Worm (Caenorhabditis elegans) whole organism, L1 larva: Measurements from ENCODE around the gene mdt-15.

Source experiments
- F16B12.6 ChIP-seq: fragments of 150-350 bp; optimal IDR thresholded peaks from 2 replicates; lab custom pipeline; 2014; ENCODE audit warnings: missing biosample characterization, missing genetic modification characterization
- blmp-1 ChIP-seq: fragments of 150-350 bp; optimal IDR thresholded peaks from 2 replicates; lab custom pipeline; 2014; ENCODE audit warnings: missing biosample characterization, missing genetic modification characterization
- ceh-8 ChIP-seq: fragments of 200-800 bp; sonication (Bioruptor generic); optimal IDR thresholded peaks from 2 replicates; lab custom pipeline; 2018; ENCODE audit warnings: mild to moderate bottlenecking, missing genetic modification characterization, moderate library complexity, missing compliant biosample characterization
- ceh-82 ChIP-seq, 3 experiments: fragments of 150-350 bp in 1 of 3; sonication (generic microtip) in 2 of 3; optimal IDR thresholded peaks; 2 replicates each; lab custom pipeline; 2014 to 2017; ENCODE audit warnings: missing biosample characterization in 3 of 3, missing genetic modification characterization in 3 of 3
- ceh-88 ChIP-seq: fragments of 200-800 bp; sonication (Bioruptor generic); IDR thresholded peaks from 2 replicates; pipeline ENCODE4 v1.3.6; 2022; ENCODE audit warnings: missing genetic modification characterization, missing compliant biosample characterization
- ceh-90 ChIP-seq: sonication (generic microtip); optimal IDR thresholded peaks from 2 replicates; lab custom pipeline; 2016; ENCODE audit warnings: missing genetic modification characterization, missing compliant biosample characterization
- dpl-1 ChIP-seq, 3 experiments: fragments of 150-350 bp in 2 of 3; sonication (generic microtip) in 1 of 3; optimal IDR thresholded peaks; 2 replicates each; lab custom pipeline; 2014 to 2017; ENCODE audit warnings: missing biosample characterization in 3 of 3, missing genetic modification characterization in 3 of 3, missing genetic modification reagents in 3 of 3
- dsc-1 ChIP-seq: sonication (generic microtip); optimal IDR thresholded peaks from 2 replicates; lab custom pipeline; 2016; ENCODE audit warnings: mild to moderate bottlenecking, missing genetic modification characterization, missing compliant biosample characterization
- efl-1 ChIP-seq, 4 experiments: fragments of 150-350 bp; optimal IDR thresholded peaks in 3 of 4; peaks in 1 of 4; 1 replicate in 1 of 4; 2 replicates in 3 of 4; lab custom pipeline; 2014; ENCODE audit warnings: missing biosample characterization in 2 of 4, missing genetic modification characterization in 2 of 4, missing genetic modification reagents in 2 of 4
- fkh-4 ChIP-seq: sonication (generic microtip); optimal IDR thresholded peaks from 2 replicates; lab custom pipeline; 2016; ENCODE audit warnings: missing compliant biosample characterization, missing genetic modification characterization, borderline replicate concordance
- fkh-8 ChIP-seq: sonication (generic microtip); optimal IDR thresholded peaks from 2 replicates; lab custom pipeline; 2016; ENCODE audit warnings: mild to moderate bottlenecking, missing genetic modification characterization, missing compliant biosample characterization
- hlh-4 ChIP-seq: sonication (generic microtip); optimal IDR thresholded peaks from 2 replicates; lab custom pipeline; 2016; ENCODE audit warnings: mild to moderate bottlenecking, missing genetic modification characterization, missing compliant biosample characterization
- hpl-2 ChIP-seq: fragments of 150-350 bp; optimal IDR thresholded peaks from 2 replicates; lab custom pipeline; 2014; ENCODE audit warnings: missing biosample characterization, missing genetic modification reagents, missing genetic modification characterization
- lin-14 ChIP-seq: fragments of 200-800 bp; sonication (Bioruptor generic); optimal IDR thresholded peaks from 2 replicates; lab custom pipeline; 2018; ENCODE audit warnings: mild to moderate bottlenecking, missing genetic modification characterization, moderate library complexity, missing compliant biosample characterization
- lir-3 ChIP-seq: sonication (generic microtip); optimal IDR thresholded peaks from 2 replicates; lab custom pipeline; 2016; ENCODE audit warnings: mild to moderate bottlenecking, missing genetic modification characterization, moderate library complexity, missing compliant biosample characterization; ENCODE audit not compliant: poor library complexity
- mab-9 ChIP-seq: fragments of 200-800 bp; sonication (Bioruptor generic); IDR thresholded peaks from 2 replicates; pipeline ENCODE4 v1.3.6; 2022; ENCODE audit warnings: missing genetic modification reagents, missing genetic modification characterization, missing compliant biosample characterization
- nhr-11 ChIP-seq: fragments of 150-350 bp; optimal IDR thresholded peaks from 2 replicates; lab custom pipeline; 2014; ENCODE audit warnings: missing biosample characterization, missing genetic modification characterization
- nhr-12 ChIP-seq: sonication (generic microtip); optimal IDR thresholded peaks from 2 replicates; lab custom pipeline; 2017; ENCODE audit warnings: missing biosample characterization, missing genetic modification characterization
- nhr-19 ChIP-seq: fragments of 200-800 bp; sonication (Bioruptor generic); conservative IDR thresholded peaks from 2 replicates; pipeline ENCODE4 v1.3.6; 2022; ENCODE audit warnings: missing genetic modification characterization, missing compliant biosample characterization
- nhr-47 ChIP-seq: sonication (generic microtip); optimal IDR thresholded peaks from 2 replicates; lab custom pipeline; 2016; ENCODE audit warnings: mild to moderate bottlenecking, missing genetic modification characterization, moderate library complexity, missing compliant biosample characterization
- nhr-71 ChIP-seq: sonication (generic microtip); optimal IDR thresholded peaks from 2 replicates; lab custom pipeline; 2016; ENCODE audit warnings: mild to moderate bottlenecking, missing genetic modification characterization, moderate library complexity, missing compliant biosample characterization
- nhr-77 ChIP-seq: fragments of 150-350 bp; optimal IDR thresholded peaks from 2 replicates; lab custom pipeline; 2014; ENCODE audit warnings: missing biosample characterization, missing genetic modification characterization
- pqm-1 ChIP-seq: sonication (generic microtip); optimal IDR thresholded peaks from 3 replicates; lab custom pipeline; 2017; ENCODE audit warnings: missing biosample characterization, missing genetic modification characterization
- sptf-1 ChIP-seq: fragments of 150-350 bp; optimal IDR thresholded peaks from 2 replicates; lab custom pipeline; 2014; ENCODE audit warnings: missing biosample characterization, missing genetic modification characterization
- sup-37 ChIP-seq: fragments of 200-800 bp; sonication (Bioruptor generic); optimal IDR thresholded peaks from 2 replicates; lab custom pipeline; 2018; ENCODE audit warnings: mild to moderate bottlenecking, missing genetic modification characterization, missing compliant biosample characterization
- unc-130 ChIP-seq: fragments of 150-350 bp; optimal IDR thresholded peaks from 2 replicates; lab custom pipeline; 2017; ENCODE audit warnings: missing biosample characterization, missing genetic modification characterization, inconsistent platforms
- unc-30 ChIP-seq: sonication (generic microtip); optimal IDR thresholded peaks from 2 replicates; lab custom pipeline; 2017; ENCODE audit warnings: missing biosample characterization, missing genetic modification characterization
- vab-15 ChIP-seq: sonication (generic microtip); optimal IDR thresholded peaks from 2 replicates; lab custom pipeline; 2017; ENCODE audit warnings: missing genotype, mild to moderate bottlenecking, missing genetic modification characterization, missing compliant biosample characterization
- ztf-4 ChIP-seq: fragments of 150-350 bp; optimal IDR thresholded peaks from 2 replicates; lab custom pipeline; 2014; ENCODE audit warnings: missing biosample characterization, missing genetic modification characterization

Gene mdt-15

DNA sequence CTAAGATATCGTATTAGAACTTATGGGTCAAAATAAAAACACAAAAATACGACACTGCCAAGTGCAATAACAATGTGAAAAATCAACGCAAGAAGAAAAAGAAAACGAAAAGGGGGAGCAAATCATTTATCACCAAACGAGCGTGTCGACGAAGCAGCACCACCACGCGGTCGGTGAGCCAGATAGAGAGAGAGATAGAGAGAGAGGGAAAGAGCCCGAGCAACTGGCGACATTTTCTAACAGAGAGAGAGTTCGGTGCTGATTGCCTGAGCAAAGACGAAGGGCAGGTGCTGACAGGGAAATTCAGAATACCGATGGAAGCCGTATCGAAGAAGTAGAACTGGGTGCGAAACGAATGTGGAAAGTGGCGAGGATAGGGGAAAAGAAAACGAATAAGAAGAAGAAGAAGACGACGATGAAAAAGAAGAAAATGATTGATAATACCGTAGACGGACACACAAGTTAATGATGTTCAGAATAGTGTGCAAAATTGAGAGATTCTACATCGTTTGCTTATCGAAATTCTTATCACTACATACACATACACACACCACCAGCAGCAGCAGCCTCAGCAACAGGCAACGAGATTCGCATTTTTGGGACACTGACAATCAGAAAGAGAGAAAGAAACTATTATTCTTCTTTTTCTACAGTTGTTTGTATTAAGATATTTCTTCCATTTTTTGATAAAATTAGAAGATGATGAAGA lies 1.8 kb upstream of the mdt-15 start (continued):
- TF ChIP-seq ceh-90 (tag; lab: Kevin White, UChicago) (no peak), lin-14 (peak; percentile 47), nhr-77 (no peak), ztf-4 (tag; lab: Kevin White, UChicago) (no peak), nhr-47 (tag; lab: Kevin White, UChicago) (peak; percentile 11), dsc-1 (no peak), nhr-19 (no peak)
- TF ChIP-seq, all 84 proteins: peak for 18

DNA sequence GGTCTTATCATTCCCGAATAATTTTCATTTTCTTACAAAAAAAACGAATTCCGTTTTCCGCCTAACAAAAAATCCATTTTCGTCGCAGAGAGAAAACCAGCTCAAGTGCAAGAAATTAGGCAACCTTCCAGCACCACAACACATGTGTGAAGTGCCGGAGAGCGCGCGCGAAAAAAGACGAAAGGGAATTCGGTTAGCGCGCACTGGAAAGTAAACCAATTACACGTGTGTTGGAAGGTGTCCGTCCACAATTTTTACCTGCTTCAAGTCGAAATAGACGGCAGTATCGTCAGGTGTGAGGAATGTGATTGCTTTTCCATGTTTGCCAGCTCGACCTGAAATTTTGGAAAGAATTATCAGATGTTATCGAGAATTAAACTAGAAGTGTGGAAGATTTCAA lies 1.1 kb upstream of the mdt-15 start:
- TF ChIP-seq lir-3 (tag; lab: Kevin White, UChicago) (no peak), blmp-1 (peak; percentile 22)

DNA sequence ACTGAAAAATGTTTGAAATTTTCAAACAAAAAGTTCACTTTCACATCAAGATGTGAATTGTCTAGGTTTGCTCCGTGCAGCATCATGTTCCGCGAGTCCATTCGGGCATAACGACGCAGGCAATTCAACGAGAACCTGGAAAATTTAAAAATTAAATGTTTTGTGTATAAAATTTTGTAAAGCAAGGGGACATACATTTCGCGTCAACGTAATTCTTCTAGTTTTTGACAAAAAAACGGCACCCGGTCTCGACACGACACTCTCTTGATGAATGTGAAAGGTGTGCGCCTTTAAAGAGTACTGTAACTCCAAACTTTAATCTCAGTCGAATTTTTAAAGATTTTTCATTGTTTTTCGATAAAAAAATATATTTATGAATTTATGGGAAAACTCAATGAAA lies 502 bp upstream of the mdt-15 start, which contains the start of gene R12B2.6:
R12B2.6 (minus strand) TSS at position 101 of the 400 bp plus-strand sequence.
- no peak for TF ChIP-seq sup-37 (GFP tag; lab: Kevin White, UChicago)
- TF ChIP-seq fkh-8 (tag; lab: Kevin White, UChicago), result no peak
- TF ChIP-seq ceh-88, result no peak
- no peak for TF ChIP-seq unc-130
- no peak for TF ChIP-seq hpl-2 (GFP tag; lab: Kevin White, UChicago)
- TF ChIP-seq ztf-4 (tag; lab: Kevin White, UChicago), result no peak
- TF ChIP-seq ceh-82 (tag; optimal IDR thresholded peaks at IDR 0.05; lab: Kevin White, UChicago), result no peak
- TF ChIP-seq fkh-4 (tag; lab: Kevin White, UChicago), result no peak
- no peak for TF ChIP-seq dpl-1 (GFP tag; optimal IDR thresholded peaks at IDR 0.05; lab: Kevin White, UChicago)
- no peak for TF ChIP-seq sptf-1

DNA sequence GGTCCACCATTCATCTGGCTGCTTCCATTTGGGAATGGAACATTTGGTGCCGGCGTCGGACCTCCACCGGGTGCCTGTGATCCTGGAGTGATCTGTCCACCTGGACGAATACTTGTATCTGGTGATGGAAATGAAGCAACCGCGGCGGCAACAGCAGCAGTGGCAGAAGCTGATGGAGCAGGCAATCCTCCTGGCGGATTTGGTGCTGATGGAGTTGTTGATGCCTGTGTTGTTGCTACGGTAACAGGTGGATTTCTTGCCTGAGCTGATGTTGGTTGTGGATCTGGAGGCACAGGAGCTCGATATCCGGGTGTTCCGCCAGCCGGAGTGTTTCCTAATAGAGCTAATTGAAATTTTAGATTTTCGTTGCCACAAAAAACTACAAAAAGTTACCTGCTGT lies 1.1 kb downstream of the mdt-15 start:
- TF ChIP-seq ceh-82 (tag; optimal IDR thresholded peaks at IDR 0.05; lab: Kevin White, UChicago) (no peak), efl-1 (optimal IDR thresholded peaks at IDR 0.05; lab: Kevin White, UChicago) (no peak), efl-1 (GFP tag; optimal IDR thresholded peaks at IDR 0.05 in 1 of 2; lab: Kevin White, UChicago) (peak in 1 of 2 experiments; percentile 75)

DNA sequence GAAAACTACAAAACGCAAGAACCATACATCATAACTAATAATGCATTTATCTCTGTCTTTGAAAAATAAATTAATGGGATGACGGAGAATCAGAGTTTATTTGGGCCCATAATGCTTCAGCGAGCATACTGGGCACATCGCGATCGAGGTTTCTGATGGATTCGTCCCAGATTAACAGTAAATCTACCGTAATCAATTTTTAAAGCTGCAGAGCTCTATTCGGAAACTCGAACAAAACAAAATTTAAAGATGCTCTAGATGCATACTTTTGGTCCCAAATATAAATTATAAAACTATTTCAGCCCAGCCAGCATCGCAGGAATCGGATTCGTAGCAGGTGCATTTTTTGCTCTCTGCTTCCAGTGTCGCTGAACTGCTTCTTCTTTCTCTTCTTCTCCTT lies 5.5 kb downstream of the mdt-15 start:
- TF ChIP-seq ceh-88 (no peak), sup-37 (GFP tag; lab: Kevin White, UChicago) (no peak), blmp-1 (no peak), hlh-4 (tag; lab: Kevin White, UChicago) (no peak), nhr-11 (tag; lab: Kevin White, UChicago) (no peak), mab-9 (GFP tag; lab: Robert Waterston, UW) (no peak), dsc-1 (no peak), lir-3 (tag; lab: Kevin White, UChicago) (no peak)
- TF ChIP-seq, all 84 proteins: peak for 0

DNA sequence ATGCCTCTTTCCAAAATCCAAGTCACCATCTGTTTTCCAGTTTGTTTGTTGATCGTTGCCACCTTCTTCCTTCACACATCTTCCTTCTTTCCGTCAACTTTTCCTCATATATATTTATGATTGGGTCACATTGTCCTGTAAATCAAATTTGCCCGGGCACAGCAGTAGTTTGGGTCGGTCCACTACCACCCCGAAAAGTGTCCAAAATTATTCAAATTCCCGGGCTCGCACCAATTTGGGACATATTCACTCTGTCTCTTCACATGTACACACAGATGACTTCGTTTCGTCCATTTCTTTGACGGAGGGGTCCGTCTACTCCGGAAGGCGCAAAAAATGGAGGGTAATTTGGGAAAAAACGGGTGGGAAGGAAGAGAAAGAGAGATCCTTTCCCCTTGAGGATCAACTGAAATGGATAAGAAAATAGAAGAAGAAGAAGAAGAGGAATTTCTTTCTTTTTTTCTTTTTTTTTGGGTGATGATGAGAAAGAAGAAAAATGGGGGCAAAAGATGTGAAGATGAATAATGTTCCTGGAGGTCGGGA lies 6.6 kb downstream of the mdt-15 start:
- TF ChIP-seq unc-30 (no peak), nhr-71 (tag; lab: Kevin White, UChicago) (peak; percentile 19), nhr-47 (tag; lab: Kevin White, UChicago) (peak; percentile 5), dpl-1 (GFP tag; optimal IDR thresholded peaks at IDR 0.05; lab: Kevin White, UChicago) (peak in 1 of 3 experiments; percentile 20), vab-15 (tag; lab: Kevin White, UChicago) (no peak), F16B12.6 (tag; lab: Kevin White, UChicago) (no peak), pqm-1 (no peak), nhr-12 (tag; lab: Kevin White, UChicago) (no peak), lin-14 (peak; percentile 82), ceh-8 (no peak)
